Worm (Caenorhabditis elegans): ENCODE results near the gene sru-26.
"Not testable (repeated sequence)": the region's sequence is repeated elsewhere in the genome, so short reads cannot be mapped to it uniquely, and the experiment has no call there.

The sru-26 gene

ce11 chrIV:12495196-12495595, 7.9 kb downstream of the sru-26 start, which contains the start of gene sru-20:
TSS of gene sru-20 (plus strand) at chrIV:12495496.
- TF ChIP-seq zip-2 (tag; optimal IDR thresholded peaks at IDR 0.05) (no peak), lir-3 (tag; optimal IDR thresholded peaks at IDR 0.05) (no peak), nhr-25 (tag; optimal IDR thresholded peaks at IDR 0.05; ENCODE audit: borderline replicate concordance, insufficient read depth) (no peak), hmg-1.1 (GFP tag; IDR thresholded peaks at IDR 0.05) (no peak), daf-19 (GFP tag; conservative IDR thresholded peaks at IDR 0.05) (no peak), saeg-2 (GFP tag; IDR thresholded peaks at IDR 0.05) (no peak), F26F4.8 (GFP tag; conservative IDR thresholded peaks at IDR 0.05) (no peak), lim-7 (GFP tag; IDR thresholded peaks at IDR 0.05) (no peak), dmd-6 (GFP tag; IDR thresholded peaks at IDR 0.05) (no peak), nhr-111 (GFP tag; optimal IDR thresholded peaks at IDR 0.05) (no peak), ceh-62 (tag; optimal IDR thresholded peaks at IDR 0.05) (no peak), mxl-2 (GFP tag; conservative IDR thresholded peaks at IDR 0.05) (no peak), F10B5.3 (tag; optimal IDR thresholded peaks at IDR 0.05) (no peak), nhr-77 (tag; optimal IDR thresholded peaks at IDR 0.05) (no peak), ces-1 (GFP tag; optimal IDR thresholded peaks at IDR 0.05) (no peak), mep-1 (tag; optimal IDR thresholded peaks at IDR 0.05) (no peak), F49E8.2 (tag; optimal IDR thresholded peaks at IDR 0.05; ENCODE audit: borderline replicate concordance) (no peak), aha-1 (tag) (no peak)

DNA sequence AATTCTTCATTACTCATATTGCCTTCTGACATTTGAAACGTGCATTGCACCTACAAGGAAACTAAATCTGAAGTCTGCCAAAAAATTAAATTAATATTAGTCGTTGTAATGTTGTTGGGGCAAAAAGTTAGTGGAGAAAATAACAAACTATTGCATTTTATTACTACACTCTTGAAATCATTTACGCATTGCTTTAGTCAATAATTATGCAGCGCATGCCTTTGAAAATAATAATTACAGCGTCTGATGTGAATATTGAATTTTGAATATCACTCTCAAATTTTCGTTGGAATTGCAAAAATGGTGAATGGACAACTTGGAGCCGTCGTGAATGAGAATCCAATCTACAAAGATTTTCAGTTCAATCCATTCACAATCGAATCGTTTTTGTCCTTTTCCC, 10.9 kb downstream of the sru-26 start, which contains the start of gene sru-19:
TSS of gene sru-19 (plus strand) at position 301 of the 400 bp plus-strand sequence.
- no peak for TF ChIP-seq zfp-2 (tag; optimal IDR thresholded peaks at IDR 0.05)
- no peak for TF ChIP-seq madf-9 (GFP tag; conservative IDR thresholded peaks at IDR 0.05)
- TF ChIP-seq nhr-76 (tag; optimal IDR thresholded peaks at IDR 0.05), result no peak
- no peak for TF ChIP-seq daf-12 (tag; optimal IDR thresholded peaks at IDR 0.05)
- TF ChIP-seq ctbp-1 (GFP tag; IDR thresholded peaks at IDR 0.05), result no peak
- TF ChIP-seq daf-19 (GFP tag; conservative IDR thresholded peaks at IDR 0.05), result no peak
- no peak for TF ChIP-seq sdz-12 (GFP tag; optimal IDR thresholded peaks at IDR 0.05)

DNA sequence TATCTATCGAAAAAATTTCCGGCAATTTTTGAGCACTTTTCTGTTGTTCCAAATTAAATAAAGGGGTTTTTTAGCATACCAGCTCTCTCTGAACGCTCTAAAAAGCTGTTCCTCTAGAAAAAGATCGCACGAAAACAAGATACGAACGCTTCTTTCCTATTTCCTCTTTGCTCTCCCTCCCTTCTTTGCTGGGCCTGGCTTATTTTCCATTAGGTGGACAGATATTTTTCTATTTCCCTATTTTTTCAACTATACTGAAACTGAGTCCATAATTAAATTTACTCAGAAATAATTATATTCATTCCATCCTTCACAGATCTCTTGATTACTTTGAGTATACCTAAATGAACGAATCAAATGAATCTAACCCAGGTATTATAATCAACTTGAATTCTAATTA, 14.7 kb downstream of the sru-26 start, which contains the start of gene sru-18:
TSS of gene sru-18 (plus strand) at position 301 of the 400 bp plus-strand sequence.
- TF ChIP-seq nhr-111 (GFP tag; optimal IDR thresholded peaks at IDR 0.05) (no peak), skn-1 (tag; optimal IDR thresholded peaks at IDR 0.05) (no peak), hlh-30 (tag; optimal IDR thresholded peaks at IDR 0.05; ENCODE audit: insufficient read depth) (no peak), fos-1 (tag; optimal IDR thresholded peaks at IDR 0.05) (no peak), ceh-44 (GFP tag; IDR thresholded peaks at IDR 0.05) (no peak), nhr-10 (tag; optimal IDR thresholded peaks at IDR 0.05) (no peak), pha-4 (GFP tag; IDR thresholded peaks at IDR 0.05) (no peak), pha-4 (tag; optimal IDR thresholded peaks at IDR 0.05) (no peak), tra-1 (GFP tag; IDR thresholded peaks at IDR 0.05) (no peak), attf-4 (tag; optimal IDR thresholded peaks at IDR 0.05) (no peak), lin-38 (GFP tag; IDR thresholded peaks at IDR 0.05) (no peak), ctbp-1 (GFP tag; IDR thresholded peaks at IDR 0.05) (no peak), ceh-28 (tag; optimal IDR thresholded peaks at IDR 0.05) (no peak), mep-1 (tag; optimal IDR thresholded peaks at IDR 0.05) (no peak), daf-16 (GFP tag; optimal IDR thresholded peaks at IDR 0.05) (no peak), daf-16 (tag; optimal IDR thresholded peaks at IDR 0.05) (no peak), nhr-28 (tag; optimal IDR thresholded peaks at IDR 0.05) (no peak)

DNA sequence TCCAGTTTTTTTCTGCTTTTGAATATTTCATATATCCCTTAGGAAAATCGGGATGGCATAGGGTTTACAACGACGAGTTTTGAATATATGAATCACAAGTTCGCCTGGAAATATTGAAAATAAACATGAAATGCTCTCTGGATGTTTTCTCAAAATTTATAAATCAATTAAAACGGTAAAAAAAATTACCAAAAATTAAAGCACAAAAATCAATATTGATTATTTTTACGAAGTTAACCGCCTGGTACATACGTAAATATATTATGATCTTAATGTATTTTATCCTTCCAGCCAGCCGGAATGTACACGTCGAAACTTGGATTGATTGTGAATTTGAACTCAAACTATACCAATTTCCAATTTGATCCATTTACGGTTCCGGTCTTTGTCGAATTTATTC, 18.1 kb downstream of the sru-26 start, which contains the start of gene sru-17:
TSS of gene sru-17 (plus strand) at position 301 of the 400 bp plus-strand sequence.
- not testable (repeated sequence) for TF ChIP-seq unc-130 (GFP tag; optimal IDR thresholded peaks at IDR 0.05); pqm-1 (tag; optimal IDR thresholded peaks at IDR 0.05); ztf-11 (tag; optimal IDR thresholded peaks at IDR 0.05)
